Fruit fly (Drosophila melanogaster) whole organism, prepupa: ENCODE results near the gene CG14573.

Experiments
- Blimp-1 ChIP-seq: fragments of 200-800 bp; sonication (Bioruptor generic); optimal IDR thresholded peaks from 3 replicates; lab custom pipeline; 2017; ENCODE audit warnings: missing biosample characterization, missing genetic modification characterization, mild to moderate bottlenecking, moderate library complexity, missing genetic modification reagents
- CG10631 ChIP-seq: fragments of 200-800 bp; sonication (Bioruptor generic); optimal IDR thresholded peaks from 2 replicates; lab custom pipeline; 2016; ENCODE audit warnings: missing biosample characterization, missing genetic modification characterization
- CG11762 ChIP-seq: fragments of 200-800 bp; sonication (Bioruptor generic); optimal IDR thresholded peaks from 3 replicates; lab custom pipeline; 2016; ENCODE audit warnings: missing biosample characterization, missing genetic modification characterization; ENCODE audit not compliant: insufficient read depth
- CG11902 ChIP-seq: fragments of 200-800 bp; sonication (Bioruptor generic); optimal IDR thresholded peaks from 3 replicates; lab custom pipeline; 2016; ENCODE audit warnings: missing biosample characterization, missing genetic modification characterization
- CG1621 ChIP-seq: fragments of 200-800 bp; sonication (Bioruptor generic); optimal IDR thresholded peaks from 3 replicates; lab custom pipeline; 2018; ENCODE audit warnings: missing biosample characterization, mild to moderate bottlenecking, missing genetic modification characterization
- CG16779 ChIP-seq: fragments of 200-800 bp; sonication (Bioruptor generic); optimal IDR thresholded peaks from 3 replicates; lab custom pipeline; 2017; ENCODE audit warnings: missing biosample characterization, mild to moderate bottlenecking, missing genetic modification characterization
- CG31627 ChIP-seq: fragments of 200-800 bp; sonication (Bioruptor generic); optimal IDR thresholded peaks from 3 replicates; lab custom pipeline; 2016; ENCODE audit warnings: missing biosample characterization, missing genetic modification characterization
- CG32006 ChIP-seq: fragments of 200-800 bp; sonication (Bioruptor generic); optimal IDR thresholded peaks from 3 replicates; lab custom pipeline; 2017; ENCODE audit warnings: missing biosample characterization, mild to moderate bottlenecking, missing genetic modification characterization
- CG34406 ChIP-seq: fragments of 200-800 bp; sonication (Bioruptor generic); optimal IDR thresholded peaks from 3 replicates; lab custom pipeline; 2016; ENCODE audit warnings: missing biosample characterization, missing genetic modification characterization
- CG3919 ChIP-seq: fragments of 200-800 bp; sonication (Bioruptor generic); optimal IDR thresholded peaks from 3 replicates; lab custom pipeline; 2016; ENCODE audit warnings: missing biosample characterization, missing genetic modification characterization
- CG6163 ChIP-seq: fragments of 200-800 bp; sonication (Bioruptor generic); IDR thresholded peaks from 3 replicates; pipeline ENCODE4 v1.3.6; 2022; ENCODE audit warnings: missing biosample characterization, missing genetic modification characterization
- CG6276 ChIP-seq: fragments of 200-800 bp; sonication (Bioruptor generic); optimal IDR thresholded peaks from 2 replicates; lab custom pipeline; 2017; ENCODE audit warnings: missing biosample characterization, mild to moderate bottlenecking, missing genetic modification characterization
- CG6792 ChIP-seq: fragments of 200-800 bp; sonication (Bioruptor generic); optimal IDR thresholded peaks from 3 replicates; lab custom pipeline; 2016; ENCODE audit warnings: missing biosample characterization, missing genetic modification characterization
- CG7368 ChIP-seq: fragments of 200-800 bp; sonication (Bioruptor generic); optimal IDR thresholded peaks from 3 replicates; lab custom pipeline; 2016; ENCODE audit warnings: missing biosample characterization, missing genetic modification characterization
- CG8119 ChIP-seq: fragments of 200-800 bp; sonication (Bioruptor generic); IDR thresholded peaks from 3 replicates; pipeline ENCODE4 v1.3.6; 2022; ENCODE audit warnings: missing biosample characterization, missing genetic modification characterization
- CG8319 ChIP-seq: fragments of 200-800 bp; sonication (Bioruptor generic); optimal IDR thresholded peaks from 3 replicates; lab custom pipeline; 2016; ENCODE audit warnings: missing biosample characterization, missing genetic modification characterization
- CG8632 ChIP-seq: fragments of 200-800 bp; sonication (Bioruptor generic); optimal IDR thresholded peaks from 3 replicates; lab custom pipeline; 2016; ENCODE audit warnings: missing biosample characterization, missing genetic modification characterization
- CG9139 ChIP-seq: fragments of 200-800 bp; sonication (Bioruptor generic); optimal IDR thresholded peaks from 3 replicates; lab custom pipeline; 2017; ENCODE audit warnings: missing biosample characterization, mild to moderate bottlenecking, missing genetic modification characterization
- Eip75B ChIP-seq: fragments of 200-800 bp; sonication (Bioruptor generic); optimal IDR thresholded peaks from 3 replicates; lab custom pipeline; 2016; ENCODE audit warnings: missing biosample characterization, missing genetic modification characterization
- Eip93F ChIP-seq: fragments of 200-800 bp; sonication (Bioruptor generic); optimal IDR thresholded peaks from 2 replicates; lab custom pipeline; 2016; ENCODE audit warnings: missing biosample characterization, mild to moderate bottlenecking, missing genetic modification characterization
- Ets21C ChIP-seq: fragments of 200-800 bp; sonication (Bioruptor generic); optimal IDR thresholded peaks from 3 replicates; lab custom pipeline; 2016; ENCODE audit warnings: missing biosample characterization, missing genetic modification characterization
- Ets96B ChIP-seq: fragments of 200-800 bp; optimal IDR thresholded peaks from 2 replicates; lab custom pipeline; 2019; ENCODE audit warnings: missing biosample characterization, mild to moderate bottlenecking, missing genetic modification characterization, moderate library complexity
- Gug ChIP-seq: fragments of 200-800 bp; sonication (Bioruptor generic); IDR thresholded peaks from 2 replicates; pipeline ENCODE4 v1.3.6; 2022; ENCODE audit warnings: missing biosample characterization, missing genetic modification characterization
- Hr38 ChIP-seq: sonication (Bioruptor generic); optimal IDR thresholded peaks from 2 replicates; lab custom pipeline; 2016; ENCODE audit warnings: missing biosample characterization, missing genetic modification characterization
- Hr39 ChIP-seq: fragments of 200-800 bp; sonication (Bioruptor generic); optimal IDR thresholded peaks from 2 replicates; lab custom pipeline; 2016; ENCODE audit warnings: missing biosample characterization, missing genetic modification characterization
- Hr4 ChIP-seq: fragments of 200-800 bp; sonication (Bioruptor generic); optimal IDR thresholded peaks from 3 replicates; lab custom pipeline; 2016; ENCODE audit warnings: missing biosample characterization, missing genetic modification characterization
- Met ChIP-seq: fragments of 200-800 bp; sonication (Bioruptor generic); optimal IDR thresholded peaks from 3 replicates; lab custom pipeline; 2016; ENCODE audit warnings: missing biosample characterization, missing genetic modification characterization
- OdsH ChIP-seq: fragments of 200-800 bp; sonication (Bioruptor generic); optimal IDR thresholded peaks from 3 replicates; lab custom pipeline; 2016; ENCODE audit warnings: missing biosample characterization, missing genetic modification characterization
- Smox ChIP-seq: fragments of 200-800 bp; sonication (Bioruptor generic); optimal IDR thresholded peaks from 3 replicates; lab custom pipeline; 2016; ENCODE audit warnings: missing biosample characterization, missing genetic modification characterization
- Sox102F ChIP-seq: fragments of 200-800 bp; sonication (Bioruptor generic); optimal IDR thresholded peaks from 2 replicates; lab custom pipeline; 2016; ENCODE audit warnings: missing biosample characterization, mild to moderate bottlenecking, missing genetic modification characterization
- Sox14 ChIP-seq: fragments of 200-800 bp; sonication (Bioruptor generic); optimal IDR thresholded peaks from 3 replicates; lab custom pipeline; 2016; ENCODE audit warnings: missing biosample characterization, missing genetic modification characterization
- acj6 ChIP-seq: fragments of 200-800 bp; sonication (Bioruptor generic); optimal IDR thresholded peaks from 3 replicates; lab custom pipeline; 2016; ENCODE audit warnings: missing biosample characterization, missing genetic modification characterization
- cyc ChIP-seq: fragments of 200-800 bp; sonication (Bioruptor generic); optimal IDR thresholded peaks from 3 replicates; lab custom pipeline; 2016; ENCODE audit warnings: missing biosample characterization, missing genetic modification characterization
- dac ChIP-seq: fragments of 200-800 bp; sonication (Bioruptor generic); optimal IDR thresholded peaks from 2 replicates; lab custom pipeline; 2017; ENCODE audit warnings: missing biosample characterization, mild to moderate bottlenecking, missing genetic modification characterization
- eg ChIP-seq: fragments of 200-800 bp; sonication (Bioruptor generic); IDR thresholded peaks from 3 replicates; pipeline ENCODE4 v1.3.6; 2022; ENCODE audit warnings: missing biosample characterization, missing genetic modification characterization
- esn ChIP-seq: fragments of 200-800 bp; sonication (Bioruptor generic); optimal IDR thresholded peaks from 2 replicates; lab custom pipeline; 2016; ENCODE audit warnings: missing biosample characterization, mild to moderate bottlenecking, missing genetic modification characterization, moderate library complexity
- fd85E ChIP-seq: fragments of 200-800 bp; sonication (Bioruptor generic); optimal IDR thresholded peaks from 3 replicates; lab custom pipeline; 2016; ENCODE audit warnings: missing biosample characterization, missing genetic modification characterization
- lz ChIP-seq: fragments of 200-800 bp; sonication (Bioruptor generic); optimal IDR thresholded peaks from 3 replicates; lab custom pipeline; 2016; ENCODE audit warnings: missing biosample characterization, missing genetic modification characterization
- net ChIP-seq: fragments of 200-800 bp; sonication (Bioruptor generic); optimal IDR thresholded peaks from 3 replicates; lab custom pipeline; 2016; ENCODE audit warnings: missing biosample characterization, missing genetic modification characterization
- pdm3 ChIP-seq: fragments of 200-800 bp; sonication (Bioruptor generic); optimal IDR thresholded peaks from 3 replicates; lab custom pipeline; 2016; ENCODE audit warnings: missing biosample characterization, missing genetic modification characterization
- salr ChIP-seq, 2 experiments: fragments of 200-800 bp; sonication (Bioruptor generic); optimal IDR thresholded peaks; 3 replicates each; lab custom pipeline; 2016 to 2018; ENCODE audit warnings: missing biosample characterization in 2 of 2, missing genetic modification characterization in 2 of 2, mild to moderate bottlenecking in 1 of 2
- spab ChIP-seq: fragments of 200-800 bp; sonication (Bioruptor generic); optimal IDR thresholded peaks from 2 replicates; lab custom pipeline; 2017; ENCODE audit warnings: missing biosample characterization, mild to moderate bottlenecking, missing genetic modification characterization, missing genetic modification reagents
- ss ChIP-seq, 2 experiments: fragments of 200-800 bp; sonication (Bioruptor generic); optimal IDR thresholded peaks; 2 replicates in 1 of 2; 3 replicates in 1 of 2; lab custom pipeline; 2017 to 2018; ENCODE audit warnings: mild to moderate bottlenecking in 2 of 2, missing biosample characterization in 2 of 2, missing genetic modification characterization in 2 of 2, moderate library complexity in 1 of 2
- svp ChIP-seq: fragments of 200-800 bp; sonication (Bioruptor generic); peaks from one replicate; lab custom pipeline; 2016; ENCODE audit warnings: missing biosample characterization, missing genetic modification characterization
- topi ChIP-seq: fragments of 200-800 bp; sonication (Bioruptor generic); optimal IDR thresholded peaks from 3 replicates; lab custom pipeline; 2016; ENCODE audit warnings: missing biosample characterization, missing genetic modification characterization
- vri ChIP-seq: fragments of 200-800 bp; sonication (Bioruptor generic); optimal IDR thresholded peaks from 3 replicates; lab custom pipeline; 2016; ENCODE audit warnings: missing biosample characterization, mild to moderate bottlenecking, missing genetic modification characterization

CG14573 gene

DNA sequence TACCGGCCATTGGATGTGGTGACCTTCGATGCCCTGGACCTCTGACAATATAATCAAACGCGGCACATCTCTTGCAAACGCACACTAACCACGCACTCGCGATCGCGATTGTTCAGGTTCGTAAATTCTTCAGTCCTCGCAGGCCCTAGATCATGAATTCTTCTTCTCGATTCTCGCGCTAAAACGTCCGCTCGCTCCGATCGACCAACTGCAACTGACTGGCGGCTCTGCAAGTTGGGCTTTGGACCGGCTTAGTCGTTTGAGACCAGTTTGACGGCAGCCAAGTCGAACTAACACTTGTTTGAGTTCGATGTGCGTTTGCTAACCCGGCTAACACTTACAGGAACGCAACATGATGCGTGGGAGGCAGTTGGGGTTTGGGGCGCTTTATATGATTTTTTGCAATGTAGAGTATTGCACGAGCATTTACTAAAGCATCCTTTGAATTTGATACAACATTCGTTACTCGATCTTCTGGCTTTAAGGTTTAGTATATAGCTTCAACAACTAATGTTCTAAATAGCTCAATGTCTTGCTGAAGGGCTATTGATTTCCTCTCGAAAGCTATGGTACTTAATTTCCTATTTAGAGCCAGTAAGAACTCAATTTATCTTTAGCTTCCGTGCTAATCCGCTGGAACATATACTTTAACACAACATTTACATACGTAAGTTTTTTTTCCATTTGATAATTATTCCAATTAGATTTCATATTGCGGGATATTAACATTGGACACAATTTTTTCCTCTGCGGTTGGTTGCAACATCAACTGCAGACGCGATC, 27.6 kb upstream of the CG14573 start, which contains the start of gene CG32447 (continued):
- no peak for TF ChIP-seq CG1621 (tag; lab: Kevin White, UChicago)

DNA sequence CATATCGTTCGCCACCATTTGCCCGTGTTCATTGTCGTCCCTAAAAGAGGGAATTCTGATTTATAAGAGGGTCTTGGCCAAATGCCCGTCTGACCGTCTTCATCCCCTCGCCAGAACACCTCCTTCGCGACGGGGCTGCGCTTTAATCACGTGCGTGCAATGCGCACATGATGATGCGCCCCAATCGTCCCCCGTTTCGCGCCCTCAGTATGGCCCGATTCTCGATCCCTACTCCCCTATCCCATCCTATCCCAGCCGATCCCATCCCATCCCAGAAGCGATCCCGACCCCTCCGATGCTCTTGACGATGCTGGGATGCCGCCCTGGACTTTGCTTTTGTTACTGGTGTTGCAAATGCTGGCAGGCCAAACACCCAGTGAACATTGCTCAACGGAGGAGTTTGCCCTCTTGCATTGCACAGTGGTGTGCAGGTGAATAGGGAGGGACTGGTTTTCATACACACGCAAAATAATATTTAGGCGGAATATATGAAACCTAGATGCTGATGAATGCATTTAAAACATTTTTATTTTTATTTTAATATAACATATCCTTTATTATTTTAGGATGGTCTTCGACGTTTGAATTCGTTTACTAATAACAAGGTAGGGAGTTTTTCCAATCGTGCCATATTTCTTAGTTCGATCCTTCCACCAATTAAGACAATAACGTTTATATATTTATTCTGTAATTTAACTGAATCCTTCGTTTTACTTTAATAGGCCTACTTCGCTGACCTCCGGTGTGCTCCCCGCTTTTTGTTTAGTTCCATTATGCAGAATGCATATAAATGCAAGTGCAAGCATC, 23.9 kb upstream of the CG14573 start:
- TF ChIP-seq Blimp-1 (GFP tag; lab: Kevin White, UChicago) (peak; percentile 67), topi (GFP tag; lab: Kevin White, UChicago) (peak; percentile 81), CG3919 (GFP tag; lab: Kevin White, UChicago) (peak; percentile 85), CG6792 (GFP tag; lab: Kevin White, UChicago) (peak; percentile 71), esn (peak; percentile 86), Ets21C (peak; percentile 54), Sox14 (peak; percentile 73), CG8319 (peak; percentile 59), CG1621 (tag; lab: Kevin White, UChicago) (no peak), dac (GFP tag; lab: Kevin White, UChicago) (no peak), Hr39 (peak; percentile 63), spab (GFP tag; lab: Kevin White, UChicago) (peak; percentile 91), svp (GFP tag; lab: Kevin White, UChicago) (peak; percentile 90), Eip93F (GFP tag; lab: Kevin White, UChicago) (peak; percentile 67), fd85E (GFP tag; lab: Kevin White, UChicago) (peak; percentile 33), CG7368 (GFP tag; lab: Kevin White, UChicago) (peak; percentile 58), CG11762 (peak; percentile 72), vri (GFP tag; lab: Kevin White, UChicago) (peak; percentile 64), cyc (GFP tag; lab: Kevin White, UChicago) (peak; percentile 75), CG6276 (GFP tag; lab: Kevin White, UChicago) (peak; percentile 68), CG8632 (GFP tag; lab: Kevin White, UChicago) (peak; percentile 83), salr (GFP tag; optimal IDR thresholded peaks at IDR 0.05; lab: Kevin White, UChicago) (peak; percentile 44 to 85), net (GFP tag; lab: Kevin White, UChicago) (peak; percentile 84), CG8119 (peak; percentile 77), CG11902 (GFP tag; lab: Kevin White, UChicago) (peak; percentile 63), ss (GFP tag; optimal IDR thresholded peaks at IDR 0.05; lab: Kevin White, UChicago) (peak; percentile 78 to 90), Gug (GFP tag; lab: Robert Waterston, UW) (0 out of 2 replicates have a peak, but pooled peaks have one; percentile 26), Hr38 (GFP tag; lab: Kevin White, UChicago) (no peak), CG6163 (GFP tag; lab: Robert Waterston, UW) (peak; percentile 63; the same call in 2 of the 3 replicates), pdm3 (GFP tag; lab: Kevin White, UChicago) (peak; percentile 69), Hr4 (GFP tag; lab: Kevin White, UChicago) (peak; percentile 70), Ets96B (tag; lab: Kevin White, UChicago) (peak; percentile 88), Smox (GFP tag; lab: Kevin White, UChicago) (peak; percentile 78), OdsH (GFP tag; lab: Kevin White, UChicago) (peak; percentile 84), Eip75B (peak; percentile 51), CG9139 (GFP tag; lab: Kevin White, UChicago) (peak; percentile 72), CG16779 (tag; lab: Kevin White, UChicago) (peak; percentile 47), lz (GFP tag; lab: Kevin White, UChicago) (peak; percentile 64), eg (GFP tag; lab: Robert Waterston, UW) (0 out of 3 replicates have a peak, but pooled peaks have one; percentile 21), CG32006 (GFP tag; lab: Kevin White, UChicago) (peak; percentile 87), CG31627 (GFP tag; lab: Kevin White, UChicago) (peak; percentile 72), Sox102F (peak; percentile 77), CG34406 (GFP tag; lab: Kevin White, UChicago) (peak; percentile 85), Met (GFP tag; lab: Kevin White, UChicago) (peak; percentile 82), CG10631 (peak; percentile 81), acj6 (GFP tag; lab: Kevin White, UChicago) (peak; percentile 88)
